Fruit fly (Drosophila melanogaster): ENCODE measurements around the gene SKIP.

DNA sequence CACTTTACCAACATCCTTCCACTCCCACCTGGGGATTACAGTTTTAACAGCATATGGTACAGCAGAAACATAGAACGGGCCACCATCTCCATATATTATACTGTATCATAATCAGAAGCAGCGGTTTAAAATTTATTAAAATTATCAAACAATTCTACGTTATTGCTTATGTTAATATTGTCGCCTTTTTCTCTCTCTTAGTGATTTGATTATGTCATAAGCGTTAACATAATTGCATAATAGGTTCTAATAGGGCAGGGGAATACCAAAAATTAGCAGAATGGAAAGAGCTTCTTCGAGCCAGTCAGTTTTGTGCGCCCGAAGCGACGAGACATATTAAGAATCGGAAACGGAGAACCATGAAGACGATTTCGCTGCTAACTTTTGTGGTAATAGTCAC is 198.1 kb downstream of the SKIP start, which contains the start of gene CG13862:
- TF ChIP-seq Dll (optimal IDR thresholded peaks at IDR 0.05) (no peak), usp (GFP tag; optimal IDR thresholded peaks at IDR 0.05) (no peak), EcR (GFP tag; optimal IDR thresholded peaks at IDR 0.05) (no peak), CG8478 (optimal IDR thresholded peaks at IDR 0.05) (no peak), psq (optimal IDR thresholded peaks at IDR 0.05) (no peak)

Measured in whole organism.